Fruit fly (Drosophila melanogaster): ENCODE measurements around the gene IFT43.

The IFT43 gene

dm6 chr2L:12697223-12697622 is 2.4 kb upstream of the IFT43 start, which contains the start of gene CG5781:
TSS of gene CG5781 (minus strand) at chr2L:12697323.
- TF ChIP-seq CG8478 (optimal IDR thresholded peaks at IDR 0.05) (no peak), CTCF (optimal IDR thresholded peaks at IDR 0.05) (no peak)

- TF ChIP-seq CG8478 (optimal IDR thresholded peaks at IDR 0.05) (no peak), CTCF (optimal IDR thresholded peaks at IDR 0.05) (no peak)
Observed at dm6 chr2L:12692343-12693079, 2.3 kb downstream of the IFT43 start, which contains the start of the genes CCT4 and CG6153. TSS of gene CCT4 (minus strand) at chr2L:12692934. TSS of gene CG6153 (plus strand) at chr2L:12692993.

- no peak for TF ChIP-seq CG8478 (optimal IDR thresholded peaks at IDR 0.05)
- TF ChIP-seq CTCF (optimal IDR thresholded peaks at IDR 0.05): no peak
Observed at dm6 chr2L:12689281-12689765, 5.5 kb downstream of the IFT43 start.

dm6 chr2L:12686811-12687210 is 8.0 kb downstream of the IFT43 start:
- TF ChIP-seq CG8478 (optimal IDR thresholded peaks at IDR 0.05): no peak
- TF ChIP-seq CTCF (optimal IDR thresholded peaks at IDR 0.05): no peak

dm6 chr2L:12681603-12682368 is 13.0 kb downstream of the IFT43 start:
- TF ChIP-seq CTCF (optimal IDR thresholded peaks at IDR 0.05) (no peak), CG8478 (optimal IDR thresholded peaks at IDR 0.05) (no peak)

- TF ChIP-seq CG8478 (optimal IDR thresholded peaks at IDR 0.05) (no peak), CTCF (optimal IDR thresholded peaks at IDR 0.05) (no peak)
Observed at dm6 chr2L:12679310-12679709, 15.5 kb downstream of the IFT43 start.

- TF ChIP-seq CTCF (optimal IDR thresholded peaks at IDR 0.05) (no peak), CG8478 (optimal IDR thresholded peaks at IDR 0.05) (no peak)
Observed at dm6 chr2L:12678286-12678685, 16.5 kb downstream of the IFT43 start.

- TF ChIP-seq CTCF (optimal IDR thresholded peaks at IDR 0.05): no peak
- no peak for TF ChIP-seq CG8478 (optimal IDR thresholded peaks at IDR 0.05)
Observed at dm6 chr2L:12674365-12674764, 20.4 kb downstream of the IFT43 start.

dm6 chr2L:12672296-12672695 is 22.5 kb downstream of the IFT43 start:
- TF ChIP-seq CTCF (optimal IDR thresholded peaks at IDR 0.05) (no peak), CG8478 (optimal IDR thresholded peaks at IDR 0.05) (no peak)

dm6 chr2L:12669614-12670013 is 25.2 kb downstream of the IFT43 start, which contains the start of gene Nepl7:
TSS of gene Nepl7 (minus strand) at chr2L:12669714.
- TF ChIP-seq CTCF (optimal IDR thresholded peaks at IDR 0.05) (no peak), CG8478 (optimal IDR thresholded peaks at IDR 0.05) (no peak)

- TF ChIP-seq CG8478 (optimal IDR thresholded peaks at IDR 0.05): no peak
- TF ChIP-seq CTCF (optimal IDR thresholded peaks at IDR 0.05): no peak
Observed at dm6 chr2L:12666002-12666576, 28.7 kb downstream of the IFT43 start.

dm6 chr2L:12657337-12657736 is 37.5 kb downstream of the IFT43 start:
- TF ChIP-seq CG8478 (optimal IDR thresholded peaks at IDR 0.05) (no peak), CTCF (optimal IDR thresholded peaks at IDR 0.05) (no peak)

- TF ChIP-seq CG8478 (optimal IDR thresholded peaks at IDR 0.05) (no peak), CTCF (optimal IDR thresholded peaks at IDR 0.05) (no peak)
Observed at dm6 chr2L:12656865-12657264, 37.9 kb downstream of the IFT43 start, which contains the start of gene pdm2. TSS of gene pdm2 (plus strand) at chr2L:12657165.

- TF ChIP-seq CG8478 (optimal IDR thresholded peaks at IDR 0.05) (no peak), CTCF (optimal IDR thresholded peaks at IDR 0.05) (no peak)
Observed at dm6 chr2L:12655731-12656326, 39.0 kb downstream of the IFT43 start.

- TF ChIP-seq CTCF (optimal IDR thresholded peaks at IDR 0.05) (no peak), CG8478 (optimal IDR thresholded peaks at IDR 0.05) (no peak)
Observed at dm6 chr2L:12651040-12651439, 43.7 kb downstream of the IFT43 start.

Data from S2 (cell line).